Fruit fly (Drosophila melanogaster): ENCODE results near the gene Mgat2.
A peak's percentile ranks its signal among the peaks of the same experiment; 100 is the strongest.

Gene Mgat2

DNA sequence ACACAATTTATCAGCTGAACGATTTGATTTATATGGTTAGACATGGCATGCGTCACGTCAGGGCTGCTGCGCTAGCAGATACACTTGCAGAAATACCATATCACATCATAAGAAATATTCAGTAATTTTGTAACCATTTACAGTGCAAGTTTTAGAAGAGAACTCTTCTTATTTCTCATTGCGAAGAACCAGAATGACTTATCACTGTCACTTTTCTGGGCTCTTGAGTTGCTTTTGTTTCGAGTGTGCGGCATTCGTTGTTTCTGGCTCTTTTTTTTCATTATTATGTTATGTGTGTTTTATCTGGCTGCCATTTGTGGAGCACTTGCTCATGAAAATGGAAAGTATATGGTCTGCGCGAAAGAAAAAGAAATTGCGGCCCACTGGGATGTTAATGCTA, 40.0 kb downstream of the Mgat2 start:
- no peak for TF ChIP-seq gl (tag; optimal IDR thresholded peaks at IDR 0.05)
- peak; percentile 71 for TF ChIP-seq CG32121 (GFP tag; IDR thresholded peaks at IDR 0.05)
- no peak for TF ChIP-seq EcR (GFP tag; optimal IDR thresholded peaks at IDR 0.05)
- peak; percentile 82 for TF ChIP-seq CG4496 (GFP tag; IDR thresholded peaks at IDR 0.05)
- no peak for TF ChIP-seq CG13204 (GFP tag; optimal IDR thresholded peaks at IDR 0.05)
- no peak for TF ChIP-seq CG34367 (tag; optimal IDR thresholded peaks at IDR 0.05)
- TF ChIP-seq Pif1B (GFP tag; optimal IDR thresholded peaks at IDR 0.05), result peak; percentile 8
- TF ChIP-seq CG12605 (GFP tag; IDR thresholded peaks at IDR 0.05), result peak; percentile 65
- no peak for TF ChIP-seq CG15710 (tag; optimal IDR thresholded peaks at IDR 0.05)
- no peak for TF ChIP-seq CG8159 (tag; optimal IDR thresholded peaks at IDR 0.05)
- TF ChIP-seq CG10348 (GFP tag; IDR thresholded peaks at IDR 0.05), result no peak
- peak; percentile 76 for TF ChIP-seq Ets98B (GFP tag; IDR thresholded peaks at IDR 0.05)
- TF ChIP-seq CG14655 (GFP tag; optimal IDR thresholded peaks at IDR 0.05), result peak; percentile 64
- peak; percentile 62; the same call in 1 of the 2 replicates for TF ChIP-seq rn (GFP tag; IDR thresholded peaks at IDR 0.05)
- no peak for TF ChIP-seq Pif1A (GFP tag; optimal IDR thresholded peaks at IDR 0.05)
- TF ChIP-seq D1 (tag; optimal IDR thresholded peaks at IDR 0.05), result no peak
- peak; percentile 83 for TF ChIP-seq fd96Ca (GFP tag; IDR thresholded peaks at IDR 0.05)
- peak; percentile 63 for TF ChIP-seq CG8301 (tag; optimal IDR thresholded peaks at IDR 0.05)
- TF ChIP-seq CG9948 (tag; optimal IDR thresholded peaks at IDR 0.05), result no peak
- peak; percentile 25 for TF ChIP-seq CG17806 (tag; optimal IDR thresholded peaks at IDR 0.05)
- no peak for TF ChIP-seq Snoo (tag; optimal IDR thresholded peaks at IDR 0.05)

DNA sequence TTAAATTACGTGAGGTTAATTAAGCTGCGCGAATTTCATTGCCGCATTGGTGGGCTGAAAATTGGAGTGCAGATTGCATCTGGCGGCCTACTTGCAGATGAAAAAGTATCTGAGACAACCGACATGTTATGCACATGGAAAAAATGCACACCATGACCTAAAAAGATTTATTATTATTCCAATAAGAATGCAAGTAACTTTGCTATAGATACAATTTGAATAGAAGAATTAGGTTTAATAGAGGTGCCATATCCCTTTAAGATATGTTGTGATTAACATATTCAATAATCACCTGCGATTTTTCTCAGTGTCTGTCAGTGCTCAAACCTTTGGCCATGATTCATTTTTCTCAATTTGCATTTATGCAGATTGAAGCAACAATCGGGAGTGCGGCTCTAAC, 40.5 kb downstream of the Mgat2 start:
- TF ChIP-seq CG8301 (tag; optimal IDR thresholded peaks at IDR 0.05) (peak; percentile 57), CG17806 (tag; optimal IDR thresholded peaks at IDR 0.05) (peak; percentile 3), CG4496 (GFP tag; IDR thresholded peaks at IDR 0.05) (peak; percentile 72), CG15710 (tag; optimal IDR thresholded peaks at IDR 0.05) (no peak), Pif1A (GFP tag; optimal IDR thresholded peaks at IDR 0.05) (no peak), CG10348 (GFP tag; IDR thresholded peaks at IDR 0.05) (no peak), gl (tag; optimal IDR thresholded peaks at IDR 0.05) (no peak), CG12605 (GFP tag; IDR thresholded peaks at IDR 0.05) (peak; percentile 14; the same call in 1 of the 2 replicates), CG13204 (GFP tag; optimal IDR thresholded peaks at IDR 0.05) (no peak), CG8159 (tag; optimal IDR thresholded peaks at IDR 0.05) (peak; percentile 15), CG14655 (GFP tag; optimal IDR thresholded peaks at IDR 0.05) (peak; percentile 40), CG34367 (tag; optimal IDR thresholded peaks at IDR 0.05) (no peak), D1 (tag; optimal IDR thresholded peaks at IDR 0.05) (no peak), Ets98B (GFP tag; IDR thresholded peaks at IDR 0.05) (peak; percentile 23; the same call in 1 of the 2 replicates), CG32121 (GFP tag; IDR thresholded peaks at IDR 0.05) (peak; percentile 8; the same call in 1 of the 2 replicates), Snoo (tag; optimal IDR thresholded peaks at IDR 0.05) (no peak)

DNA sequence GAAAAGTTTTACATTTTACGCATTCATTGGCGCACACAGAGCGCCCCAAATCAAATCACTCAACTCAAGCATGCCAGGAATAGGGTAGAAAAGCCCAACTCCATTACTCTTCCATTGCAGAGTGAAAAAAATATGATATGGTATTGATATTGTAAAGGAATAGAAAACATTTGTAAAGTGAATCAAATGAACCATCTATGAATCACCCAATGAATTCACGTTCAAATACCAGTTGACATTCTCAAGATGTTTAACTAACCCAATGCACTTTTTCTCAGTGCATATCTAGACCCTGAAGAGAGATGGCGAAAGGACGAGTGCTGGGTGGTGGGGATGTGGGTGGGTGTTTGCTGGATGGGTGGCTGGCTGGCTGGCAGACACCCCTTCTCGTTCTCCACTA, 43.4 kb downstream of the Mgat2 start:
- TF ChIP-seq CG14655 (GFP tag; optimal IDR thresholded peaks at IDR 0.05), result peak; percentile 14
- TF ChIP-seq CG8159 (tag; optimal IDR thresholded peaks at IDR 0.05), result peak; percentile 41
- peak; percentile 5 for TF ChIP-seq CG34367 (tag; optimal IDR thresholded peaks at IDR 0.05)
- no peak for TF ChIP-seq Pif1B (GFP tag; optimal IDR thresholded peaks at IDR 0.05)
- no peak for TF ChIP-seq D1 (tag; optimal IDR thresholded peaks at IDR 0.05)
- TF ChIP-seq EcR (GFP tag; optimal IDR thresholded peaks at IDR 0.05), result no peak
- TF ChIP-seq rn (GFP tag; IDR thresholded peaks at IDR 0.05), result no peak
- no peak for TF ChIP-seq CG10348 (GFP tag; IDR thresholded peaks at IDR 0.05)
- TF ChIP-seq CG17806 (tag; optimal IDR thresholded peaks at IDR 0.05), result no peak
- peak; percentile 33 for TF ChIP-seq CG15710 (tag; optimal IDR thresholded peaks at IDR 0.05)
- TF ChIP-seq CG12605 (GFP tag; IDR thresholded peaks at IDR 0.05), result no peak
- TF ChIP-seq Pif1A (GFP tag; optimal IDR thresholded peaks at IDR 0.05), result peak; percentile 19
- no peak for TF ChIP-seq gl (tag; optimal IDR thresholded peaks at IDR 0.05)

DNA sequence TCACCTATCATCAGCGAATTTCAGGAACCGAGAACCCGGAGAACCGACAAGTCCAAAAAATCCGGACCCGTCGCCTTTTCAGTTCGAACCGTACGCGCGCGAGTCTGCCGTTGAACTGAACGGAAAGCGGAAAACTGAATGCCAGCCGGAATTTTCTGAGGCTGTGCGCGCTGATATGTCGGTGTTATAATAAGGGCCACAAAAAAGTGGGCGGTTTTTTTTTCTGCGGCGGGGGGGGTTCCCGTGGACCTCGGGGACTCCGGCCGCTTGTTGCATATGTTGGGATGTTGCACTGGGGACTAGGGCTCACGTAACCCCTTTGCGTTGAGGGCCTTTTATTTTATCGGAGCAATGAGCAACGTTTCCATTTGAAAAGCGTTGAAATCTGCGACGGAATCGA, 52.7 kb downstream of the Mgat2 start, which contains the start of gene TkR99D:
Gene TkR99D, minus strand, starts transcription at position 101 of the 400 bp plus-strand sequence.
- no peak for TF ChIP-seq CG14655 (GFP tag; optimal IDR thresholded peaks at IDR 0.05)
- TF ChIP-seq CG12605 (GFP tag; IDR thresholded peaks at IDR 0.05), result no peak
- TF ChIP-seq CG8159 (tag; optimal IDR thresholded peaks at IDR 0.05), result no peak
- TF ChIP-seq CG9948 (tag; optimal IDR thresholded peaks at IDR 0.05), result no peak
- no peak for TF ChIP-seq CG8301 (tag; optimal IDR thresholded peaks at IDR 0.05)
- TF ChIP-seq D1 (tag; optimal IDR thresholded peaks at IDR 0.05), result no peak
- no peak for TF ChIP-seq fd96Ca (GFP tag; IDR thresholded peaks at IDR 0.05)
- no peak for TF ChIP-seq Snoo (tag; optimal IDR thresholded peaks at IDR 0.05)
- no peak for TF ChIP-seq CG15710 (tag; optimal IDR thresholded peaks at IDR 0.05)
- TF ChIP-seq CG13204 (GFP tag; optimal IDR thresholded peaks at IDR 0.05), result no peak
- no peak for TF ChIP-seq Pif1A (GFP tag; optimal IDR thresholded peaks at IDR 0.05)
- TF ChIP-seq CG17806 (tag; optimal IDR thresholded peaks at IDR 0.05), result no peak
- no peak for TF ChIP-seq rn (GFP tag; IDR thresholded peaks at IDR 0.05)
- no peak for TF ChIP-seq CG10348 (GFP tag; IDR thresholded peaks at IDR 0.05)
- no peak for TF ChIP-seq gl (tag; optimal IDR thresholded peaks at IDR 0.05)
- TF ChIP-seq CG34367 (tag; optimal IDR thresholded peaks at IDR 0.05), result no peak
- no peak for TF ChIP-seq EcR (GFP tag; optimal IDR thresholded peaks at IDR 0.05)
- no peak for TF ChIP-seq Pif1B (GFP tag; optimal IDR thresholded peaks at IDR 0.05)
- no peak for TF ChIP-seq CG32121 (GFP tag; IDR thresholded peaks at IDR 0.05)
